Worm (Caenorhabditis elegans) whole organism, L1 larva: Measurements from ENCODE around the gene cosa-1.
A peak's percentile ranks its signal among the peaks of the same experiment; 100 is the strongest.

Experiments used
- C04F5.9 ChIP-seq: sonication (generic microtip); optimal IDR thresholded peaks from 2 replicates; lab custom pipeline; 2016; ENCODE audit warnings: missing genetic modification characterization, missing compliant biosample characterization
- C34B4.2 ChIP-seq: sonication (generic microtip); optimal IDR thresholded peaks from 2 replicates; lab custom pipeline; 2017; ENCODE audit warnings: mild to moderate bottlenecking, missing genetic modification characterization, missing compliant biosample characterization
- F16B12.6 ChIP-seq: fragments of 150-350 bp; optimal IDR thresholded peaks from 2 replicates; lab custom pipeline; 2014; ENCODE audit warnings: missing biosample characterization, missing genetic modification characterization
- Y116A8C.19 ChIP-seq: sonication (generic microtip); optimal IDR thresholded peaks from 2 replicates; lab custom pipeline; 2016; ENCODE audit warnings: missing compliant biosample characterization, missing genetic modification characterization, borderline replicate concordance
- aha-1 ChIP-seq: fragments of 150-350 bp; optimal IDR thresholded peaks from 2 replicates; lab custom pipeline; 2014; ENCODE audit warnings: missing biosample characterization, missing genetic modification characterization
- aly-2 ChIP-seq: fragments of 150-350 bp; optimal IDR thresholded peaks from 2 replicates; lab custom pipeline; 2014; ENCODE audit warnings: missing biosample characterization, missing genetic modification characterization
- blmp-1 ChIP-seq: fragments of 150-350 bp; optimal IDR thresholded peaks from 2 replicates; lab custom pipeline; 2014; ENCODE audit warnings: missing biosample characterization, missing genetic modification characterization
- ceh-63 ChIP-seq: fragments of 200-800 bp; sonication (Bioruptor generic); optimal IDR thresholded peaks from 2 replicates; lab custom pipeline; 2018; ENCODE audit warnings: mild to moderate bottlenecking, missing genetic modification characterization, missing compliant biosample characterization
- ceh-82 ChIP-seq, 3 experiments: fragments of 150-350 bp in 1 of 3; sonication (generic microtip) in 2 of 3; optimal IDR thresholded peaks; 2 replicates each; lab custom pipeline; 2014 to 2017; ENCODE audit warnings: missing biosample characterization in 3 of 3, missing genetic modification characterization in 3 of 3
- ceh-88 ChIP-seq: fragments of 200-800 bp; sonication (Bioruptor generic); IDR thresholded peaks from 2 replicates; pipeline ENCODE4 v1.3.6; 2022; ENCODE audit warnings: missing genetic modification characterization, missing compliant biosample characterization
- ces-1 ChIP-seq: fragments of 150-350 bp; optimal IDR thresholded peaks from 2 replicates; lab custom pipeline; 2014; ENCODE audit warnings: missing biosample characterization, missing genetic modification reagents, missing genetic modification characterization
- dpl-1 ChIP-seq, 3 experiments: fragments of 150-350 bp in 2 of 3; sonication (generic microtip) in 1 of 3; optimal IDR thresholded peaks; 2 replicates each; lab custom pipeline; 2014 to 2017; ENCODE audit warnings: missing biosample characterization in 3 of 3, missing genetic modification characterization in 3 of 3, missing genetic modification reagents in 3 of 3
- efl-1 ChIP-seq, 4 experiments: fragments of 150-350 bp; optimal IDR thresholded peaks in 3 of 4; peaks in 1 of 4; 1 replicate in 1 of 4; 2 replicates in 3 of 4; lab custom pipeline; 2014; ENCODE audit warnings: missing biosample characterization in 2 of 4, missing genetic modification characterization in 2 of 4, missing genetic modification reagents in 2 of 4
- egl-27 ChIP-seq, 2 experiments: fragments of 150-350 bp in 1 of 2; sonication (generic microtip); optimal IDR thresholded peaks; 3 replicates each; lab custom pipeline; 2017 to 2018; ENCODE audit warnings: missing biosample characterization in 2 of 2, missing genetic modification characterization in 2 of 2, missing genetic modification reagents in 2 of 2
- elt-2 ChIP-seq: sonication (generic microtip); optimal IDR thresholded peaks from 2 replicates; lab custom pipeline; 2016; ENCODE audit warnings: missing genetic modification characterization, mild to moderate bottlenecking, inconsistent platforms, missing compliant biosample characterization, missing genetic modification reagents
- elt-3 ChIP-seq, 6 experiments: fragments of 150-350 bp in 1 of 6; sonication (generic microtip); optimal IDR thresholded peaks; 2 replicates each; lab custom pipeline; 2017 to 2018; ENCODE audit warnings: missing biosample characterization in 6 of 6, missing genetic modification characterization in 6 of 6, inconsistent platforms in 1 of 6
- fkh-4 ChIP-seq: sonication (generic microtip); optimal IDR thresholded peaks from 2 replicates; lab custom pipeline; 2016; ENCODE audit warnings: missing compliant biosample characterization, missing genetic modification characterization, borderline replicate concordance
- fos-1 ChIP-seq: fragments of 150-350 bp; optimal IDR thresholded peaks from 2 replicates; lab custom pipeline; 2014; ENCODE audit warnings: missing biosample characterization, missing genetic modification characterization
- grh-1 ChIP-seq: fragments of 200-800 bp; sonication (Bioruptor generic); IDR thresholded peaks from 2 replicates; pipeline ENCODE4 v1.3.6; 2022; ENCODE audit warnings: missing genetic modification reagents, missing genetic modification characterization, missing compliant biosample characterization
- hlh-17 ChIP-seq: fragments of 200-800 bp; sonication (Bioruptor generic); optimal IDR thresholded peaks from 2 replicates; lab custom pipeline; 2018; ENCODE audit warnings: missing genetic modification characterization, mild to moderate bottlenecking, missing compliant biosample characterization, moderate library complexity, borderline replicate concordance
- hlh-4 ChIP-seq: sonication (generic microtip); optimal IDR thresholded peaks from 2 replicates; lab custom pipeline; 2016; ENCODE audit warnings: mild to moderate bottlenecking, missing genetic modification characterization, missing compliant biosample characterization
- hpl-2 ChIP-seq: fragments of 150-350 bp; optimal IDR thresholded peaks from 2 replicates; lab custom pipeline; 2014; ENCODE audit warnings: missing biosample characterization, missing genetic modification reagents, missing genetic modification characterization
- irx-1 ChIP-seq: sonication (generic microtip); optimal IDR thresholded peaks from 2 replicates; lab custom pipeline; 2016; ENCODE audit warnings: missing genetic modification characterization, missing compliant biosample characterization
- isw-1 ChIP-seq: fragments of 200-800 bp; sonication (Bioruptor generic); IDR thresholded peaks from 2 replicates; pipeline ENCODE4 v1.3.6; 2022; ENCODE audit warnings: missing genetic modification characterization, missing compliant biosample characterization
- lin-15B ChIP-seq: fragments of 150-350 bp; sonication (generic microtip); optimal IDR thresholded peaks from 3 replicates; lab custom pipeline; 2014; ENCODE audit warnings: missing biosample characterization, missing genetic modification characterization
- lin-35 ChIP-seq, 2 experiments: fragments of 150-350 bp; optimal IDR thresholded peaks; 2 replicates each; lab custom pipeline; 2014; ENCODE audit warnings: missing biosample characterization in 2 of 2, missing genetic modification characterization in 2 of 2, missing genetic modification reagents in 2 of 2
- lin-39 ChIP-seq: fragments of 150-350 bp; optimal IDR thresholded peaks from 2 replicates; lab custom pipeline; 2014; ENCODE audit warnings: missing biosample characterization, missing genetic modification reagents, missing genetic modification characterization
- lsy-2 ChIP-seq, 2 experiments: fragments of 150-350 bp; optimal IDR thresholded peaks; 2 replicates each; lab custom pipeline; 2014; ENCODE audit warnings: missing biosample characterization in 2 of 2, missing genetic modification characterization in 2 of 2
- mab-9 ChIP-seq: fragments of 200-800 bp; sonication (Bioruptor generic); IDR thresholded peaks from 2 replicates; pipeline ENCODE4 v1.3.6; 2022; ENCODE audit warnings: missing genetic modification reagents, missing genetic modification characterization, missing compliant biosample characterization
- mef-2 ChIP-seq: fragments of 150-350 bp; optimal IDR thresholded peaks from 2 replicates; lab custom pipeline; 2014; ENCODE audit warnings: missing biosample characterization, missing genetic modification characterization
- mep-1 ChIP-seq: fragments of 150-350 bp; optimal IDR thresholded peaks from 2 replicates; lab custom pipeline; 2014; ENCODE audit warnings: missing biosample characterization, missing genetic modification characterization
- nhr-12 ChIP-seq: sonication (generic microtip); optimal IDR thresholded peaks from 2 replicates; lab custom pipeline; 2017; ENCODE audit warnings: missing biosample characterization, missing genetic modification characterization
- nhr-20 ChIP-seq: sonication (generic microtip); optimal IDR thresholded peaks from 2 replicates; lab custom pipeline; 2016; ENCODE audit warnings: mild to moderate bottlenecking, missing genetic modification characterization, missing compliant biosample characterization
- nhr-28 ChIP-seq: fragments of 150-350 bp; optimal IDR thresholded peaks from 2 replicates; lab custom pipeline; 2014; ENCODE audit warnings: missing biosample characterization, missing genetic modification characterization
- nhr-47 ChIP-seq: sonication (generic microtip); optimal IDR thresholded peaks from 2 replicates; lab custom pipeline; 2016; ENCODE audit warnings: mild to moderate bottlenecking, missing genetic modification characterization, moderate library complexity, missing compliant biosample characterization
- nhr-77 ChIP-seq: fragments of 150-350 bp; optimal IDR thresholded peaks from 2 replicates; lab custom pipeline; 2014; ENCODE audit warnings: missing biosample characterization, missing genetic modification characterization
- nhr-84 ChIP-seq: sonication (generic microtip); optimal IDR thresholded peaks from 2 replicates; lab custom pipeline; 2017; ENCODE audit warnings: missing biosample characterization, missing genetic modification characterization
- nhr-85 ChIP-seq: sonication (generic microtip); peaks from one replicate; lab custom pipeline; 2016; ENCODE audit warnings: missing genetic modification characterization, inconsistent platforms, missing compliant biosample characterization
- pax-3 ChIP-seq: fragments of 200-800 bp; sonication (Bioruptor generic); optimal IDR thresholded peaks from 2 replicates; lab custom pipeline; 2018; ENCODE audit warnings: mild to moderate bottlenecking, missing genetic modification characterization, moderate library complexity, missing compliant biosample characterization
- pqm-1 ChIP-seq: sonication (generic microtip); optimal IDR thresholded peaks from 3 replicates; lab custom pipeline; 2017; ENCODE audit warnings: missing biosample characterization, missing genetic modification characterization
- rnt-1 ChIP-seq: sonication (generic microtip); optimal IDR thresholded peaks from 2 replicates; lab custom pipeline; 2016; ENCODE audit warnings: mild to moderate bottlenecking, missing genetic modification characterization, moderate library complexity, missing compliant biosample characterization
- swsn-7 ChIP-seq: sonication (generic microtip); optimal IDR thresholded peaks from 2 replicates; lab custom pipeline; 2016; ENCODE audit warnings: missing genetic modification characterization, missing compliant biosample characterization
- tlp-1 ChIP-seq: fragments of 150-350 bp; optimal IDR thresholded peaks from 2 replicates; lab custom pipeline; 2014; ENCODE audit warnings: missing biosample characterization, missing genetic modification characterization
- unc-130 ChIP-seq: fragments of 150-350 bp; optimal IDR thresholded peaks from 2 replicates; lab custom pipeline; 2017; ENCODE audit warnings: missing biosample characterization, missing genetic modification characterization, inconsistent platforms
- unc-30 ChIP-seq: sonication (generic microtip); optimal IDR thresholded peaks from 2 replicates; lab custom pipeline; 2017; ENCODE audit warnings: missing biosample characterization, missing genetic modification characterization
- xbp-1 ChIP-seq: sonication (generic microtip); optimal IDR thresholded peaks from 2 replicates; lab custom pipeline; 2016; ENCODE audit warnings: missing genetic modification characterization, missing compliant biosample characterization
- zag-1 ChIP-seq: fragments of 150-350 bp; optimal IDR thresholded peaks from 2 replicates; lab custom pipeline; 2014; ENCODE audit warnings: missing biosample characterization, missing genetic modification characterization
- ztf-11 ChIP-seq, 2 experiments: sonication (generic microtip); optimal IDR thresholded peaks; 2 replicates each; lab custom pipeline; 2016 to 2017; ENCODE audit warnings: missing genetic modification characterization in 2 of 2, missing biosample characterization in 1 of 2, missing compliant biosample characterization in 1 of 2

Gene cosa-1

DNA sequence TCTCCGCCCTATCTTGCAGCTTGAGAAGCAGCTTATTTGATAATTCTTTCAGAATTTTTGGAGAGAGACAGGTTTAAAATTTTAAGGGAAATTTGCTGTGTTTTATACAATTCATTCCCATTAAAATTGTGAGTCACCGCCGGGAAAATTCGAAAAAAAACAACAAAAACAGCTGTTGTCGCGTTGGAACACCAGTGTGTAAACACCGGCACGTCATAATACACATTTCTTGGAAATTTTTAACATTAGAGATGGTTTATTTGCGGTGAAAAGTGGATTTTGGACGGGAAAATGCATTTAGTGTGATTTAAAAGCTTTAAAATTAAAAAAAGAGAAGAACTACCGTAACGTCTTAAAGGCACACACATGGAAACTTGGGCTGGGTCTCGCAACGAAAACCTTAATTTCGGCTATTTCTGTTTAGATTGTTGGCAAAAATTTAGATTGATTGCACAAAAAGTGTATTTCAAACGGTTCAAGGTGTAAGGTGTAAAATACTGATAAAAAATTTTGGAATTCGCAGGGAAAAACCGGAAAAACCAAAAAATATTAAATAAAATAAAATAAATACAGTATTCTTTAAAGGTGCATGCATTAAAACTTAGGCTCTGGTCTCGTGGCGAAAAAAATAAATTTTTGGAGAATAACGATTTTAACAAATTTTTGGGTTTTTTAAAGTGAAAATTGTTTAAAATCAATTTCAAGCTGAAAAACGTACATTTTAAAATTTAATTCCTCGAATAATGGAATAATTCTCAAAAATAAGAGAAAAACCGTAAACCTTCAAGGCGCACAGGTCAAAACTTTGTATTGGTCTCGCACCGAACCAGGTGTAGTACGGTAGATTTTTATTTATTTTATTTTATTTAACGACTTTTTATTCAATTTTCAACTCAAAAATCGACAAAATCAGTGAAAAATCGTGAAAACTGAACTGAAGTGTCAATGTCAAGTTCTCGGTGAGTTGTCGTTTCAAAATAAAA, at the start of gene cosa-1:
cosa-1 (plus strand) TSS at position 896 of the 983 bp plus-strand sequence.
- TF ChIP-seq rnt-1 (no peak), elt-2 (tag; lab: Kevin White, UChicago) (no peak), fos-1 (tag; lab: Kevin White, UChicago) (peak; percentile 6), dpl-1 (GFP tag; optimal IDR thresholded peaks at IDR 0.05; lab: Kevin White, UChicago) (peak in 1 of 3 experiments; percentile 38), C34B4.2 (tag; lab: Kevin White, UChicago) (no peak), nhr-12 (no peak), hlh-17 (no peak), lin-15B (no peak), pqm-1 (tag; lab: Kevin White, UChicago) (no peak), efl-1 (optimal IDR thresholded peaks at IDR 0.05; lab: Kevin White, UChicago) (peak in 1 of 2 experiments; percentile 13), efl-1 (GFP tag; optimal IDR thresholded peaks at IDR 0.05 in 1 of 2; lab: Kevin White, UChicago) (peak; percentile 0 to 50), elt-3 (tag; optimal IDR thresholded peaks at IDR 0.05; lab: Kevin White, UChicago) (no peak), nhr-85 (tag; lab: Kevin White, UChicago) (no peak), ceh-82 (tag; optimal IDR thresholded peaks at IDR 0.05; lab: Kevin White, UChicago) (no peak), blmp-1 (tag; lab: Kevin White, UChicago) (peak; percentile 9), mep-1 (tag; lab: Kevin White, UChicago) (peak; percentile 5), mef-2 (tag; lab: Kevin White, UChicago) (no peak), unc-30 (no peak), lin-35 (GFP tag; optimal IDR thresholded peaks at IDR 0.05; lab: Kevin White, UChicago) (peak in 1 of 2 experiments; percentile 12), zag-1 (no peak), nhr-28 (tag; lab: Kevin White, UChicago) (no peak), grh-1 (GFP tag; lab: Robert Waterston, UW) (no peak), hpl-2 (no peak), pax-3 (no peak), aha-1 (tag; lab: Kevin White, UChicago) (no peak), C04F5.9 (tag; lab: Kevin White, UChicago) (no peak), irx-1 (tag; lab: Kevin White, UChicago) (no peak), fkh-4 (tag; lab: Kevin White, UChicago) (no peak), aly-2 (tag; lab: Kevin White, UChicago) (no peak), nhr-84 (no peak), xbp-1 (tag; lab: Kevin White, UChicago) (no peak), ceh-63 (GFP tag; lab: Kevin White, UChicago) (no peak), nhr-20 (tag; lab: Kevin White, UChicago) (no peak), Y116A8C.19 (tag; lab: Kevin White, UChicago) (no peak), nhr-77 (tag; lab: Kevin White, UChicago) (no peak), ces-1 (GFP tag; lab: Kevin White, UChicago) (no peak), nhr-47 (tag; lab: Kevin White, UChicago) (no peak), isw-1 (GFP tag; lab: Robert Waterston, UW) (no peak), F16B12.6 (peak; percentile 75), lsy-2 (tag; optimal IDR thresholded peaks at IDR 0.05; lab: Kevin White, UChicago) (peak in 1 of 2 experiments; percentile 18), ztf-11 (tag; optimal IDR thresholded peaks at IDR 0.05; lab: Kevin White, UChicago) (no peak), swsn-7 (tag; lab: Kevin White, UChicago) (no peak), mab-9 (GFP tag; lab: Robert Waterston, UW) (no peak), unc-130 (tag; lab: Kevin White, UChicago) (peak; percentile 7), ceh-88 (GFP tag; lab: Robert Waterston, UW) (no peak), hlh-4 (tag; lab: Kevin White, UChicago) (no peak), lin-39 (tag; lab: Kevin White, UChicago) (no peak), tlp-1 (tag; lab: Kevin White, UChicago) (no peak), egl-27 (tag; optimal IDR thresholded peaks at IDR 0.05; lab: Kevin White, UChicago) (no peak)
